Worm (Caenorhabditis elegans) whole organism, midembryonic: ENCODE results near the gene C07B5.2.

Experiments
- T22C8.4 ChIP-seq: fragments of 200-800 bp; sonication (Bioruptor generic); IDR thresholded peaks from 2 replicates; pipeline ENCODE4 v1.3.6; 2022; ENCODE audit warnings: missing genetic modification characterization, missing compliant biosample characterization
- cog-1 ChIP-seq: sonication (generic microtip); optimal IDR thresholded peaks from 2 replicates; lab custom pipeline; 2016; ENCODE audit warnings: missing genetic modification characterization, missing compliant biosample characterization
- flt-1 ChIP-seq: fragments of 200-800 bp; sonication (Bioruptor generic); IDR thresholded peaks from 2 replicates; pipeline ENCODE4 v1.3.6; 2022; ENCODE audit warnings: missing genetic modification characterization, missing compliant biosample characterization
- klf-2 ChIP-seq: fragments of 200-800 bp; sonication (Bioruptor generic); conservative IDR thresholded peaks from 2 replicates; pipeline ENCODE4 v1.3.6; 2022; ENCODE audit warnings: missing genetic modification reagents, missing genetic modification characterization, missing compliant biosample characterization
- med-1 ChIP-seq: sonication (generic microtip); optimal IDR thresholded peaks from 2 replicates; lab custom pipeline; 2017; ENCODE audit warnings: missing genetic modification characterization, mild to moderate bottlenecking, missing compliant biosample characterization, antibody characterized with exemption, missing genetic modification reagents; ENCODE audit not compliant: insufficient read depth
- ref-1 ChIP-seq: fragments of 200-800 bp; sonication (Bioruptor generic); conservative IDR thresholded peaks from 2 replicates; pipeline ENCODE4 v1.3.6; 2022; ENCODE audit warnings: missing genetic modification reagents, missing genetic modification characterization, missing compliant biosample characterization
- tab-1 ChIP-seq: fragments of 200-800 bp; sonication (Bioruptor generic); IDR thresholded peaks from 2 replicates; pipeline ENCODE4 v1.3.6; 2022; ENCODE audit warnings: missing genetic modification characterization, missing compliant biosample characterization
- ztf-23 ChIP-seq: fragments of 200-800 bp; sonication (Bioruptor generic); IDR thresholded peaks from 2 replicates; pipeline ENCODE4 v1.3.6; 2022; ENCODE audit warnings: missing genetic modification reagents, missing genetic modification characterization, missing compliant biosample characterization
- ztf-29 ChIP-seq: fragments of 200-800 bp; sonication (Bioruptor generic); IDR thresholded peaks from 2 replicates; pipeline ENCODE4 v1.3.6; 2022; ENCODE audit warnings: missing genetic modification reagents, missing genetic modification characterization, missing compliant biosample characterization

C07B5.2 gene

ce11 chrX:9539294-9540030 lies 22.5 kb upstream of the C07B5.2 start, which contains the start of gene nuc-1:
Gene nuc-1 (plus strand): TSS chrX:9539905.
- TF ChIP-seq cog-1 (tag; lab: Kevin White, UChicago) (no peak), T22C8.4 (GFP tag; lab: Robert Waterston, UW) (no peak), ztf-29 (GFP tag; lab: Robert Waterston, UW) (no peak)

- TF ChIP-seq T22C8.4 (GFP tag; lab: Robert Waterston, UW) (no peak), ztf-23 (GFP tag; lab: Robert Waterston, UW) (no peak), klf-2 (no peak), cog-1 (tag; lab: Kevin White, UChicago) (no peak), ztf-29 (GFP tag; lab: Robert Waterston, UW) (no peak), ref-1 (GFP tag; lab: Robert Waterston, UW) (no peak), tab-1 (GFP tag; lab: Robert Waterston, UW) (no peak), med-1 (GFP tag; lab: Kevin White, UChicago) (no peak), flt-1 (GFP tag; lab: Robert Waterston, UW) (no peak)
These were observed 20.6 kb upstream of the C07B5.2 start for ce11 chrX:9537538-9538172.

- TF ChIP-seq med-1 (GFP tag; lab: Kevin White, UChicago) (no peak), cog-1 (tag; lab: Kevin White, UChicago) (no peak), ztf-29 (GFP tag; lab: Robert Waterston, UW) (no peak), tab-1 (GFP tag; lab: Robert Waterston, UW) (no peak), ztf-23 (GFP tag; lab: Robert Waterston, UW) (no peak), T22C8.4 (GFP tag; lab: Robert Waterston, UW) (no peak), flt-1 (GFP tag; lab: Robert Waterston, UW) (no peak), ref-1 (GFP tag; lab: Robert Waterston, UW) (no peak), klf-2 (no peak)
These were observed 19.7 kb upstream of the C07B5.2 start, which contains the start of gene C07B5.8 for ce11 chrX:9536665-9537064. Gene C07B5.8 (minus strand): TSS chrX:9536765.

ce11 chrX:9536008-9536407 lies 19.0 kb upstream of the C07B5.2 start:
- TF ChIP-seq med-1 (GFP tag; lab: Kevin White, UChicago) (no peak), ref-1 (GFP tag; lab: Robert Waterston, UW) (no peak), tab-1 (GFP tag; lab: Robert Waterston, UW) (no peak), ztf-29 (GFP tag; lab: Robert Waterston, UW) (no peak), ztf-23 (GFP tag; lab: Robert Waterston, UW) (no peak), klf-2 (no peak), T22C8.4 (GFP tag; lab: Robert Waterston, UW) (no peak), flt-1 (GFP tag; lab: Robert Waterston, UW) (no peak), cog-1 (tag; lab: Kevin White, UChicago) (no peak)

ce11 chrX:9531640-9532039 lies 14.6 kb upstream of the C07B5.2 start:
- TF ChIP-seq klf-2 = no peak
- TF ChIP-seq flt-1 (GFP tag; lab: Robert Waterston, UW) = no peak
- no peak for TF ChIP-seq ref-1 (GFP tag; lab: Robert Waterston, UW)
- no peak for TF ChIP-seq ztf-29 (GFP tag; lab: Robert Waterston, UW)
- TF ChIP-seq T22C8.4 (GFP tag; lab: Robert Waterston, UW) = no peak
- TF ChIP-seq cog-1 (tag; lab: Kevin White, UChicago) = no peak

- TF ChIP-seq klf-2 (no peak), cog-1 (tag; lab: Kevin White, UChicago) (no peak), T22C8.4 (GFP tag; lab: Robert Waterston, UW) (no peak), flt-1 (GFP tag; lab: Robert Waterston, UW) (no peak), ztf-23 (GFP tag; lab: Robert Waterston, UW) (no peak), tab-1 (GFP tag; lab: Robert Waterston, UW) (no peak), ref-1 (GFP tag; lab: Robert Waterston, UW) (no peak), ztf-29 (GFP tag; lab: Robert Waterston, UW) (no peak), med-1 (GFP tag; lab: Kevin White, UChicago) (no peak)
These were observed 12.4 kb upstream of the C07B5.2 start, which contains the start of gene C07B5.4 for ce11 chrX:9529360-9529759. Gene C07B5.4 (plus strand): TSS chrX:9529660.

ce11 chrX:9527898-9528297 lies 10.9 kb upstream of the C07B5.2 start:
- TF ChIP-seq ztf-29 (GFP tag; lab: Robert Waterston, UW) (no peak), flt-1 (GFP tag; lab: Robert Waterston, UW) (no peak), tab-1 (GFP tag; lab: Robert Waterston, UW) (no peak), ztf-23 (GFP tag; lab: Robert Waterston, UW) (no peak), ref-1 (GFP tag; lab: Robert Waterston, UW) (no peak), cog-1 (tag; lab: Kevin White, UChicago) (no peak), T22C8.4 (GFP tag; lab: Robert Waterston, UW) (no peak), klf-2 (no peak), med-1 (GFP tag; lab: Kevin White, UChicago) (no peak)

ce11 chrX:9523118-9523517 lies 6.1 kb upstream of the C07B5.2 start, which contains the start of gene C07B5.3:
Gene C07B5.3 (minus strand): TSS chrX:9523218.
- TF ChIP-seq klf-2 (no peak), T22C8.4 (GFP tag; lab: Robert Waterston, UW) (no peak), tab-1 (GFP tag; lab: Robert Waterston, UW) (no peak), ztf-23 (GFP tag; lab: Robert Waterston, UW) (no peak), ztf-29 (GFP tag; lab: Robert Waterston, UW) (no peak), ref-1 (GFP tag; lab: Robert Waterston, UW) (no peak), cog-1 (tag; lab: Kevin White, UChicago) (no peak), flt-1 (GFP tag; lab: Robert Waterston, UW) (no peak)

- no peak for TF ChIP-seq T22C8.4 (GFP tag; lab: Robert Waterston, UW)
- TF ChIP-seq cog-1 (tag; lab: Kevin White, UChicago) = no peak
- TF ChIP-seq ztf-23 (GFP tag; lab: Robert Waterston, UW) = no peak
- no peak for TF ChIP-seq ztf-29 (GFP tag; lab: Robert Waterston, UW)
- no peak for TF ChIP-seq tab-1 (GFP tag; lab: Robert Waterston, UW)
- TF ChIP-seq klf-2 = no peak
- TF ChIP-seq flt-1 (GFP tag; lab: Robert Waterston, UW) = no peak
- no peak for TF ChIP-seq ref-1 (GFP tag; lab: Robert Waterston, UW)
- no peak for TF ChIP-seq med-1 (GFP tag; lab: Kevin White, UChicago)
These were observed 1.7 kb upstream of the C07B5.2 start, which contains the start of gene C07B5.6 for ce11 chrX:9518719-9519118. Gene C07B5.6 (plus strand): TSS chrX:9519019.
